Worm (Caenorhabditis elegans) whole organism, L1 larva: ENCODE measurements around the gene R02E4.3.
A peak's percentile ranks its signal among the peaks of the same experiment; 100 is the strongest.

Source experiments
- C04F5.9 ChIP-seq: sonication (generic microtip); optimal IDR thresholded peaks from 2 replicates; lab custom pipeline; 2016; ENCODE audit warnings: missing genetic modification characterization, missing compliant biosample characterization
- C34B4.2 ChIP-seq: sonication (generic microtip); optimal IDR thresholded peaks from 2 replicates; lab custom pipeline; 2017; ENCODE audit warnings: mild to moderate bottlenecking, missing genetic modification characterization, missing compliant biosample characterization
- F16B12.6 ChIP-seq: fragments of 150-350 bp; optimal IDR thresholded peaks from 2 replicates; lab custom pipeline; 2014; ENCODE audit warnings: missing biosample characterization, missing genetic modification characterization
- Y116A8C.19 ChIP-seq: sonication (generic microtip); optimal IDR thresholded peaks from 2 replicates; lab custom pipeline; 2016; ENCODE audit warnings: missing compliant biosample characterization, missing genetic modification characterization, borderline replicate concordance
- aha-1 ChIP-seq: fragments of 150-350 bp; optimal IDR thresholded peaks from 2 replicates; lab custom pipeline; 2014; ENCODE audit warnings: missing biosample characterization, missing genetic modification characterization
- aly-2 ChIP-seq: fragments of 150-350 bp; optimal IDR thresholded peaks from 2 replicates; lab custom pipeline; 2014; ENCODE audit warnings: missing biosample characterization, missing genetic modification characterization
- ceh-82 ChIP-seq, 3 experiments: fragments of 150-350 bp in 1 of 3; sonication (generic microtip) in 2 of 3; optimal IDR thresholded peaks; 2 replicates each; lab custom pipeline; 2014 to 2017; ENCODE audit warnings: missing biosample characterization in 3 of 3, missing genetic modification characterization in 3 of 3
- ces-1 ChIP-seq: fragments of 150-350 bp; optimal IDR thresholded peaks from 2 replicates; lab custom pipeline; 2014; ENCODE audit warnings: missing biosample characterization, missing genetic modification reagents, missing genetic modification characterization
- dpl-1 ChIP-seq, 3 experiments: fragments of 150-350 bp in 2 of 3; sonication (generic microtip) in 1 of 3; optimal IDR thresholded peaks; 2 replicates each; lab custom pipeline; 2014 to 2017; ENCODE audit warnings: missing biosample characterization in 3 of 3, missing genetic modification characterization in 3 of 3, missing genetic modification reagents in 3 of 3
- dsc-1 ChIP-seq: sonication (generic microtip); optimal IDR thresholded peaks from 2 replicates; lab custom pipeline; 2016; ENCODE audit warnings: mild to moderate bottlenecking, missing genetic modification characterization, missing compliant biosample characterization
- efl-3 ChIP-seq: fragments of 200-800 bp; sonication (Bioruptor generic); optimal IDR thresholded peaks from 2 replicates; lab custom pipeline; 2018; ENCODE audit warnings: mild to moderate bottlenecking, missing genetic modification characterization, missing compliant biosample characterization
- egl-13 ChIP-seq: sonication (generic microtip); optimal IDR thresholded peaks from 2 replicates; lab custom pipeline; 2016; ENCODE audit warnings: missing genotype, missing genetic modification reagents, missing genetic modification characterization, missing compliant biosample characterization
- elt-2 ChIP-seq: sonication (generic microtip); optimal IDR thresholded peaks from 2 replicates; lab custom pipeline; 2016; ENCODE audit warnings: missing genetic modification characterization, mild to moderate bottlenecking, inconsistent platforms, missing compliant biosample characterization, missing genetic modification reagents
- elt-3 ChIP-seq, 6 experiments: fragments of 150-350 bp in 1 of 6; sonication (generic microtip); optimal IDR thresholded peaks; 2 replicates each; lab custom pipeline; 2017 to 2018; ENCODE audit warnings: missing biosample characterization in 6 of 6, missing genetic modification characterization in 6 of 6, inconsistent platforms in 1 of 6
- fkh-10 ChIP-seq: sonication (generic microtip); optimal IDR thresholded peaks from 2 replicates; lab custom pipeline; 2017; ENCODE audit warnings: missing biosample characterization, missing genetic modification reagents, missing genetic modification characterization
- fkh-8 ChIP-seq: sonication (generic microtip); optimal IDR thresholded peaks from 2 replicates; lab custom pipeline; 2016; ENCODE audit warnings: mild to moderate bottlenecking, missing genetic modification characterization, missing compliant biosample characterization
- fos-1 ChIP-seq: fragments of 150-350 bp; optimal IDR thresholded peaks from 2 replicates; lab custom pipeline; 2014; ENCODE audit warnings: missing biosample characterization, missing genetic modification characterization
- grh-1 ChIP-seq: fragments of 200-800 bp; sonication (Bioruptor generic); IDR thresholded peaks from 2 replicates; pipeline ENCODE4 v1.3.6; 2022; ENCODE audit warnings: missing genetic modification reagents, missing genetic modification characterization, missing compliant biosample characterization
- hlh-4 ChIP-seq: sonication (generic microtip); optimal IDR thresholded peaks from 2 replicates; lab custom pipeline; 2016; ENCODE audit warnings: mild to moderate bottlenecking, missing genetic modification characterization, missing compliant biosample characterization
- jun-1 ChIP-seq: fragments of 150-350 bp; optimal IDR thresholded peaks from 2 replicates; lab custom pipeline; 2014; ENCODE audit warnings: missing biosample characterization, missing genetic modification reagents, missing genetic modification characterization
- lin-14 ChIP-seq: fragments of 200-800 bp; sonication (Bioruptor generic); optimal IDR thresholded peaks from 2 replicates; lab custom pipeline; 2018; ENCODE audit warnings: mild to moderate bottlenecking, missing genetic modification characterization, moderate library complexity, missing compliant biosample characterization
- lin-15B ChIP-seq: fragments of 150-350 bp; sonication (generic microtip); optimal IDR thresholded peaks from 3 replicates; lab custom pipeline; 2014; ENCODE audit warnings: missing biosample characterization, missing genetic modification characterization
- lin-39 ChIP-seq: fragments of 150-350 bp; optimal IDR thresholded peaks from 2 replicates; lab custom pipeline; 2014; ENCODE audit warnings: missing biosample characterization, missing genetic modification reagents, missing genetic modification characterization
- lir-3 ChIP-seq: sonication (generic microtip); optimal IDR thresholded peaks from 2 replicates; lab custom pipeline; 2016; ENCODE audit warnings: mild to moderate bottlenecking, missing genetic modification characterization, moderate library complexity, missing compliant biosample characterization; ENCODE audit not compliant: poor library complexity
- mdl-1 ChIP-seq, 2 experiments: fragments of 150-350 bp; optimal IDR thresholded peaks; 2 replicates each; lab custom pipeline; 2014 to 2017; ENCODE audit warnings: missing biosample characterization in 2 of 2, missing genetic modification characterization in 2 of 2, inconsistent platforms in 1 of 2
- nhr-11 ChIP-seq: fragments of 150-350 bp; optimal IDR thresholded peaks from 2 replicates; lab custom pipeline; 2014; ENCODE audit warnings: missing biosample characterization, missing genetic modification characterization
- nhr-12 ChIP-seq: sonication (generic microtip); optimal IDR thresholded peaks from 2 replicates; lab custom pipeline; 2017; ENCODE audit warnings: missing biosample characterization, missing genetic modification characterization
- nhr-20 ChIP-seq: sonication (generic microtip); optimal IDR thresholded peaks from 2 replicates; lab custom pipeline; 2016; ENCODE audit warnings: mild to moderate bottlenecking, missing genetic modification characterization, missing compliant biosample characterization
- nhr-28 ChIP-seq: fragments of 150-350 bp; optimal IDR thresholded peaks from 2 replicates; lab custom pipeline; 2014; ENCODE audit warnings: missing biosample characterization, missing genetic modification characterization
- nhr-71 ChIP-seq: sonication (generic microtip); optimal IDR thresholded peaks from 2 replicates; lab custom pipeline; 2016; ENCODE audit warnings: mild to moderate bottlenecking, missing genetic modification characterization, moderate library complexity, missing compliant biosample characterization
- nhr-77 ChIP-seq: fragments of 150-350 bp; optimal IDR thresholded peaks from 2 replicates; lab custom pipeline; 2014; ENCODE audit warnings: missing biosample characterization, missing genetic modification characterization
- nhr-85 ChIP-seq: sonication (generic microtip); peaks from one replicate; lab custom pipeline; 2016; ENCODE audit warnings: missing genetic modification characterization, inconsistent platforms, missing compliant biosample characterization
- pag-3 ChIP-seq: sonication (generic microtip); optimal IDR thresholded peaks from 2 replicates; lab custom pipeline; 2017; ENCODE audit warnings: missing genetic modification characterization, mild to moderate bottlenecking, missing compliant biosample characterization, antibody characterized with exemption, borderline replicate concordance; ENCODE audit not compliant: insufficient read depth
- pqm-1 ChIP-seq: sonication (generic microtip); optimal IDR thresholded peaks from 3 replicates; lab custom pipeline; 2017; ENCODE audit warnings: missing biosample characterization, missing genetic modification characterization
- rnt-1 ChIP-seq: sonication (generic microtip); optimal IDR thresholded peaks from 2 replicates; lab custom pipeline; 2016; ENCODE audit warnings: mild to moderate bottlenecking, missing genetic modification characterization, moderate library complexity, missing compliant biosample characterization
- snpc-4 ChIP-seq: fragments of 150-350 bp; optimal IDR thresholded peaks from 2 replicates; lab custom pipeline; 2014; ENCODE audit warnings: missing biosample characterization, missing genetic modification characterization
- snu-23 ChIP-seq: sonication (generic microtip); optimal IDR thresholded peaks from 2 replicates; lab custom pipeline; 2016; ENCODE audit warnings: missing genetic modification characterization, missing compliant biosample characterization
- sox-4 ChIP-seq: sonication (generic microtip); optimal IDR thresholded peaks from 2 replicates; lab custom pipeline; 2016; ENCODE audit warnings: missing genetic modification characterization, missing compliant biosample characterization
- sptf-1 ChIP-seq: fragments of 150-350 bp; optimal IDR thresholded peaks from 2 replicates; lab custom pipeline; 2014; ENCODE audit warnings: missing biosample characterization, missing genetic modification characterization
- swsn-7 ChIP-seq: sonication (generic microtip); optimal IDR thresholded peaks from 2 replicates; lab custom pipeline; 2016; ENCODE audit warnings: missing genetic modification characterization, missing compliant biosample characterization
- tlp-1 ChIP-seq: fragments of 150-350 bp; optimal IDR thresholded peaks from 2 replicates; lab custom pipeline; 2014; ENCODE audit warnings: missing biosample characterization, missing genetic modification characterization
- unc-62 ChIP-seq: fragments of 150-350 bp; optimal IDR thresholded peaks from 2 replicates; lab custom pipeline; 2014; ENCODE audit warnings: missing biosample characterization, missing genetic modification reagents, missing genetic modification characterization
- unc-98 ChIP-seq: fragments of 200-800 bp; sonication (Bioruptor generic); IDR thresholded peaks from 2 replicates; pipeline ENCODE4 v1.3.6; 2022; ENCODE audit warnings: missing genetic modification characterization, missing compliant biosample characterization
- zag-1 ChIP-seq: fragments of 150-350 bp; optimal IDR thresholded peaks from 2 replicates; lab custom pipeline; 2014; ENCODE audit warnings: missing biosample characterization, missing genetic modification characterization

The R02E4.3 gene

ce11 chrX:4137452-4138164, 35.7 kb upstream of the R02E4.3 start (continued):
- peak; percentile 40 for TF ChIP-seq swsn-7 (tag; lab: Kevin White, UChicago)
- no peak for TF ChIP-seq dsc-1 (tag; lab: Kevin White, UChicago)
- peak; percentile 64 for TF ChIP-seq nhr-71
- no peak for TF ChIP-seq zag-1 (tag; lab: Kevin White, UChicago)
- no peak for TF ChIP-seq tlp-1
- no peak for TF ChIP-seq C34B4.2 (tag; lab: Kevin White, UChicago)
- TF ChIP-seq ces-1 (GFP tag; lab: Kevin White, UChicago), result no peak
- no peak for TF ChIP-seq grh-1
- peak; percentile 10 for TF ChIP-seq nhr-11 (tag; lab: Kevin White, UChicago)
- peak; percentile 66 for TF ChIP-seq fkh-8 (tag; lab: Kevin White, UChicago)
- no peak for TF ChIP-seq fos-1
- TF ChIP-seq jun-1 (tag; lab: Kevin White, UChicago), result peak; percentile 9
- TF ChIP-seq sox-4 (tag; lab: Kevin White, UChicago), result no peak
- TF ChIP-seq ceh-82 (tag; optimal IDR thresholded peaks at IDR 0.05; lab: Kevin White, UChicago), result peak in 1 of 3 experiments; percentile 24
- TF ChIP-seq lin-15B, result no peak

- TF ChIP-seq nhr-85 (tag; lab: Kevin White, UChicago) (peak; percentile 18), nhr-77 (tag; lab: Kevin White, UChicago) (no peak)
These were observed 34.8 kb upstream of the R02E4.3 start for ce11 chrX:4136547-4137311.

- TF ChIP-seq lin-15B (no peak), elt-3 (tag; optimal IDR thresholded peaks at IDR 0.05; lab: Kevin White, UChicago) (no peak), pqm-1 (no peak), unc-62 (GFP tag; lab: Kevin White, UChicago) (no peak), snpc-4 (tag; lab: Kevin White, UChicago) (no peak), pag-3 (tag; lab: Kevin White, UChicago) (no peak), elt-2 (tag; lab: Kevin White, UChicago) (no peak), ces-1 (GFP tag; lab: Kevin White, UChicago) (no peak), lin-39 (no peak), aly-2 (tag; lab: Kevin White, UChicago) (no peak), lir-3 (tag; lab: Kevin White, UChicago) (no peak), sox-4 (tag; lab: Kevin White, UChicago) (no peak), aha-1 (tag; lab: Kevin White, UChicago) (no peak)
- TF ChIP-seq, all 84 proteins: peak for 0
These were observed 32.9 kb upstream of the R02E4.3 start, which contains the start of gene ZK470.2 for ce11 chrX:4134855-4135254. Gene ZK470.2 (plus strand): TSS chrX:4135155.

ce11 chrX:4133378-4133777, 31.5 kb upstream of the R02E4.3 start:
- no peak for TF ChIP-seq grh-1
- TF ChIP-seq hlh-4 (tag; lab: Kevin White, UChicago), result no peak
- TF ChIP-seq mdl-1 (tag; optimal IDR thresholded peaks at IDR 0.05; lab: Kevin White, UChicago), result no peak
- TF ChIP-seq nhr-28 (tag; lab: Kevin White, UChicago), result no peak
- no peak for TF ChIP-seq tlp-1
- no peak for TF ChIP-seq efl-3
- TF ChIP-seq F16B12.6 (tag; lab: Kevin White, UChicago), result no peak
- TF ChIP-seq aha-1 (tag; lab: Kevin White, UChicago), result no peak
- peak; percentile 40 for TF ChIP-seq snu-23
- TF ChIP-seq Y116A8C.19 (tag; lab: Kevin White, UChicago), result no peak
- TF ChIP-seq nhr-20 (tag; lab: Kevin White, UChicago), result peak; percentile 38
- TF ChIP-seq pag-3 (tag; lab: Kevin White, UChicago), result no peak
- peak; percentile 34 for TF ChIP-seq rnt-1 (tag; lab: Kevin White, UChicago)
- no peak for TF ChIP-seq sptf-1 (tag; lab: Kevin White, UChicago)
- no peak for TF ChIP-seq nhr-12 (tag; lab: Kevin White, UChicago)
- TF ChIP-seq C04F5.9 (tag; lab: Kevin White, UChicago), result no peak
- no peak for TF ChIP-seq egl-13 (tag; lab: Kevin White, UChicago)
- no peak for TF ChIP-seq unc-98 (GFP tag; lab: Robert Waterston, UW)
- TF ChIP-seq fkh-10 (GFP tag; lab: Kevin White, UChicago), result no peak
- TF ChIP-seq pqm-1, result no peak
- no peak for TF ChIP-seq elt-2 (tag; lab: Kevin White, UChicago)
- no peak for TF ChIP-seq dpl-1 (GFP tag; optimal IDR thresholded peaks at IDR 0.05; lab: Kevin White, UChicago)
- peak; percentile 35 for TF ChIP-seq lin-14 (GFP tag; lab: Kevin White, UChicago)
